Fruit fly (Drosophila melanogaster): ENCODE measurements around the gene raskol.

- TF ChIP-seq C15 (GFP tag; IDR thresholded peaks at IDR 0.05) (no peak), zen (tag; optimal IDR thresholded peaks at IDR 0.05) (no peak), CG17361 (GFP tag; IDR thresholded peaks at IDR 0.05) (no peak), CG11696 (GFP tag; IDR thresholded peaks at IDR 0.05) (no peak), nmo (GFP tag; optimal IDR thresholded peaks at IDR 0.05) (no peak), BtbVII (GFP tag; optimal IDR thresholded peaks at IDR 0.05) (no peak), fru (optimal IDR thresholded peaks at IDR 0.05) (no peak), sens (GFP tag) (peak; percentile 20), CG7987 (GFP tag; optimal IDR thresholded peaks at IDR 0.05) (no peak), hth (optimal IDR thresholded peaks at IDR 0.05) (no peak), CG17829 (tag; optimal IDR thresholded peaks at IDR 0.05) (no peak), tll (GFP tag; optimal IDR thresholded peaks at IDR 0.05) (no peak)
Measured at dm6 chrX:17695641-17696040, 14.3 kb upstream of the raskol start.
